Worm (Caenorhabditis elegans) whole organism, young adult: Measurements from ENCODE around the gene H38K22.7.

Experiments used
- attf-6 ChIP-seq: fragments of 200-800 bp; sonication (Bioruptor generic); IDR thresholded peaks from 2 replicates; pipeline ENCODE4 v1.3.6; 2022; ENCODE audit warnings: missing genetic modification reagents, missing genetic modification characterization, missing compliant biosample characterization
- chd-7 ChIP-seq: sonication (generic microtip); optimal IDR thresholded peaks from 2 replicates; lab custom pipeline; 2016; ENCODE audit warnings: mild to moderate bottlenecking, missing genetic modification characterization, moderate library complexity, missing compliant biosample characterization
- lin-54 ChIP-seq: fragments of 200-800 bp; sonication (Bioruptor generic); optimal IDR thresholded peaks from 2 replicates; lab custom pipeline; 2018; ENCODE audit warnings: mild to moderate bottlenecking, missing genetic modification characterization, missing compliant biosample characterization
- madf-6 ChIP-seq: fragments of 200-800 bp; sonication (Bioruptor generic); IDR thresholded peaks from 2 replicates; pipeline ENCODE4 v1.3.6; 2022; ENCODE audit warnings: missing genetic modification reagents, missing genetic modification characterization, missing compliant biosample characterization
- mxl-1 ChIP-seq: sonication (generic microtip); optimal IDR thresholded peaks from 2 replicates; lab custom pipeline; 2016; ENCODE audit warnings: missing genetic modification characterization, missing compliant biosample characterization
- nhr-90 ChIP-seq: sonication (generic microtip); optimal IDR thresholded peaks from 2 replicates; lab custom pipeline; 2016; ENCODE audit warnings: missing genotype, mild to moderate bottlenecking, missing genetic modification characterization, missing compliant biosample characterization
- snpc-3.4 ChIP-seq: sonication (generic microtip); optimal IDR thresholded peaks from 2 replicates; lab custom pipeline; 2017; ENCODE audit warnings: missing genetic modification characterization, mild to moderate bottlenecking, missing compliant biosample characterization, antibody characterized with exemption, moderate library complexity, missing genotype, missing genetic modification reagents
- unc-62 ChIP-seq: fragments of 150-350 bp; optimal IDR thresholded peaks from 2 replicates; lab custom pipeline; 2014; ENCODE audit warnings: missing biosample characterization, missing genetic modification reagents, missing genetic modification characterization

DNA sequence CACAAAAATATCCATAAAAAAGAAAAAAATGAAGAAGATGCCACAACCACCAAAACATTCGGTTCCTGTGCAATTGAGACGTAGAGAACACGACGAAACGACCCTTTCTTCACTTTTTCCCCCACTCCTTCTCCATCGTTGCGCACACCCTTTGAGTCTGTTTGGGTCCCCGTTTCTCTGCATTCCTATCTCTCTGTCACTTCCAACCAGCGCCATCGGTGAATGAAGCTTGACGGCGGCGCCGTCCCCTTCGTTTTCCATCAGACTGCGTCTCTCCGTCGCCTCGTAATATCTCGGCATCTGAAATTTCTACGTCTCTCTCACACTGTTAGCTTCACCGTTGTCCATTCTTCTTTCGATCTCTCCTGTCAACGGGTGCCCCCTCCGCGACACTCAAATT is 14.1 kb downstream of the H38K22.7 start:
- TF ChIP-seq nhr-90 (tag; lab: Kevin White, UChicago) (no peak), attf-6 (GFP tag; lab: Robert Waterston, UW) (no peak), unc-62 (GFP tag; lab: Kevin White, UChicago) (no peak), madf-6 (GFP tag; lab: Robert Waterston, UW) (no peak), mxl-1 (tag; lab: Kevin White, UChicago) (no peak), lin-54 (GFP tag; lab: Kevin White, UChicago) (no peak), chd-7 (tag; lab: Kevin White, UChicago) (no peak), snpc-3.4 (tag; lab: Kevin White, UChicago) (no peak)
